Fruit fly (Drosophila melanogaster) whole organism, prepupa: ENCODE measurements around the gene aru.

Experiments used
- Blimp-1 ChIP-seq: fragments of 200-800 bp; sonication (Bioruptor generic); optimal IDR thresholded peaks from 3 replicates; lab custom pipeline; 2017; ENCODE audit warnings: missing biosample characterization, missing genetic modification characterization, mild to moderate bottlenecking, moderate library complexity, missing genetic modification reagents
- CG11294 ChIP-seq: fragments of 200-800 bp; sonication (Bioruptor generic); IDR thresholded peaks from 2 replicates; pipeline ENCODE4 v1.3.6; 2022; ENCODE audit warnings: missing biosample characterization, missing genetic modification characterization
- CG11762 ChIP-seq: fragments of 200-800 bp; sonication (Bioruptor generic); optimal IDR thresholded peaks from 3 replicates; lab custom pipeline; 2016; ENCODE audit warnings: missing biosample characterization, missing genetic modification characterization; ENCODE audit not compliant: insufficient read depth
- CG11902 ChIP-seq: fragments of 200-800 bp; sonication (Bioruptor generic); optimal IDR thresholded peaks from 3 replicates; lab custom pipeline; 2016; ENCODE audit warnings: missing biosample characterization, missing genetic modification characterization
- CG15336 ChIP-seq: fragments of 200-800 bp; sonication (Bioruptor generic); IDR thresholded peaks from 2 replicates; pipeline ENCODE4 v1.3.6; 2022; ENCODE audit warnings: missing biosample characterization, missing genetic modification characterization
- CG1621 ChIP-seq: fragments of 200-800 bp; sonication (Bioruptor generic); optimal IDR thresholded peaks from 3 replicates; lab custom pipeline; 2018; ENCODE audit warnings: missing biosample characterization, mild to moderate bottlenecking, missing genetic modification characterization
- CG16779 ChIP-seq: fragments of 200-800 bp; sonication (Bioruptor generic); optimal IDR thresholded peaks from 3 replicates; lab custom pipeline; 2017; ENCODE audit warnings: missing biosample characterization, mild to moderate bottlenecking, missing genetic modification characterization
- CG31627 ChIP-seq: fragments of 200-800 bp; sonication (Bioruptor generic); optimal IDR thresholded peaks from 3 replicates; lab custom pipeline; 2016; ENCODE audit warnings: missing biosample characterization, missing genetic modification characterization
- CG32006 ChIP-seq: fragments of 200-800 bp; sonication (Bioruptor generic); optimal IDR thresholded peaks from 3 replicates; lab custom pipeline; 2017; ENCODE audit warnings: missing biosample characterization, mild to moderate bottlenecking, missing genetic modification characterization
- CG34406 ChIP-seq: fragments of 200-800 bp; sonication (Bioruptor generic); optimal IDR thresholded peaks from 3 replicates; lab custom pipeline; 2016; ENCODE audit warnings: missing biosample characterization, missing genetic modification characterization
- CG3919 ChIP-seq: fragments of 200-800 bp; sonication (Bioruptor generic); optimal IDR thresholded peaks from 3 replicates; lab custom pipeline; 2016; ENCODE audit warnings: missing biosample characterization, missing genetic modification characterization
- CG4318 ChIP-seq: fragments of 200-800 bp; sonication (Bioruptor generic); optimal IDR thresholded peaks from 3 replicates; lab custom pipeline; 2017; ENCODE audit warnings: missing biosample characterization, mild to moderate bottlenecking, missing genetic modification characterization
- CG6163 ChIP-seq: fragments of 200-800 bp; sonication (Bioruptor generic); IDR thresholded peaks from 3 replicates; pipeline ENCODE4 v1.3.6; 2022; ENCODE audit warnings: missing biosample characterization, missing genetic modification characterization
- CG6792 ChIP-seq: fragments of 200-800 bp; sonication (Bioruptor generic); optimal IDR thresholded peaks from 3 replicates; lab custom pipeline; 2016; ENCODE audit warnings: missing biosample characterization, missing genetic modification characterization
- CG6808 ChIP-seq: fragments of 200-800 bp; sonication (Bioruptor generic); optimal IDR thresholded peaks from 3 replicates; lab custom pipeline; 2017; ENCODE audit warnings: missing biosample characterization, missing genetic modification characterization, mild to moderate bottlenecking, moderate library complexity, missing genetic modification reagents
- CG6854 ChIP-seq: fragments of 200-800 bp; sonication (Bioruptor generic); optimal IDR thresholded peaks from 2 replicates; lab custom pipeline; 2017; ENCODE audit warnings: missing biosample characterization, mild to moderate bottlenecking, missing genetic modification characterization
- CG8119 ChIP-seq: fragments of 200-800 bp; sonication (Bioruptor generic); IDR thresholded peaks from 3 replicates; pipeline ENCODE4 v1.3.6; 2022; ENCODE audit warnings: missing biosample characterization, missing genetic modification characterization
- CG8319 ChIP-seq: fragments of 200-800 bp; sonication (Bioruptor generic); optimal IDR thresholded peaks from 3 replicates; lab custom pipeline; 2016; ENCODE audit warnings: missing biosample characterization, missing genetic modification characterization
- CG8632 ChIP-seq: fragments of 200-800 bp; sonication (Bioruptor generic); optimal IDR thresholded peaks from 3 replicates; lab custom pipeline; 2016; ENCODE audit warnings: missing biosample characterization, missing genetic modification characterization
- CG9139 ChIP-seq: fragments of 200-800 bp; sonication (Bioruptor generic); optimal IDR thresholded peaks from 3 replicates; lab custom pipeline; 2017; ENCODE audit warnings: missing biosample characterization, mild to moderate bottlenecking, missing genetic modification characterization
- Eip75B ChIP-seq: fragments of 200-800 bp; sonication (Bioruptor generic); optimal IDR thresholded peaks from 3 replicates; lab custom pipeline; 2016; ENCODE audit warnings: missing biosample characterization, missing genetic modification characterization
- Eip78C ChIP-seq: fragments of 200-800 bp; sonication (Bioruptor generic); peaks from one replicate; lab custom pipeline; 2016; ENCODE audit warnings: missing biosample characterization, missing genetic modification characterization
- Eip93F ChIP-seq: fragments of 200-800 bp; sonication (Bioruptor generic); optimal IDR thresholded peaks from 2 replicates; lab custom pipeline; 2016; ENCODE audit warnings: missing biosample characterization, mild to moderate bottlenecking, missing genetic modification characterization
- Hr38 ChIP-seq: sonication (Bioruptor generic); optimal IDR thresholded peaks from 2 replicates; lab custom pipeline; 2016; ENCODE audit warnings: missing biosample characterization, missing genetic modification characterization
- Hr39 ChIP-seq: fragments of 200-800 bp; sonication (Bioruptor generic); optimal IDR thresholded peaks from 2 replicates; lab custom pipeline; 2016; ENCODE audit warnings: missing biosample characterization, missing genetic modification characterization
- Hr4 ChIP-seq: fragments of 200-800 bp; sonication (Bioruptor generic); optimal IDR thresholded peaks from 3 replicates; lab custom pipeline; 2016; ENCODE audit warnings: missing biosample characterization, missing genetic modification characterization
- Met ChIP-seq: fragments of 200-800 bp; sonication (Bioruptor generic); optimal IDR thresholded peaks from 3 replicates; lab custom pipeline; 2016; ENCODE audit warnings: missing biosample characterization, missing genetic modification characterization
- OdsH ChIP-seq: fragments of 200-800 bp; sonication (Bioruptor generic); optimal IDR thresholded peaks from 3 replicates; lab custom pipeline; 2016; ENCODE audit warnings: missing biosample characterization, missing genetic modification characterization
- Smox ChIP-seq: fragments of 200-800 bp; sonication (Bioruptor generic); optimal IDR thresholded peaks from 3 replicates; lab custom pipeline; 2016; ENCODE audit warnings: missing biosample characterization, missing genetic modification characterization
- Sox102F ChIP-seq: fragments of 200-800 bp; sonication (Bioruptor generic); optimal IDR thresholded peaks from 2 replicates; lab custom pipeline; 2016; ENCODE audit warnings: missing biosample characterization, mild to moderate bottlenecking, missing genetic modification characterization
- Sox14 ChIP-seq: fragments of 200-800 bp; sonication (Bioruptor generic); optimal IDR thresholded peaks from 3 replicates; lab custom pipeline; 2016; ENCODE audit warnings: missing biosample characterization, missing genetic modification characterization
- acj6 ChIP-seq: fragments of 200-800 bp; sonication (Bioruptor generic); optimal IDR thresholded peaks from 3 replicates; lab custom pipeline; 2016; ENCODE audit warnings: missing biosample characterization, missing genetic modification characterization
- cyc ChIP-seq: fragments of 200-800 bp; sonication (Bioruptor generic); optimal IDR thresholded peaks from 3 replicates; lab custom pipeline; 2016; ENCODE audit warnings: missing biosample characterization, missing genetic modification characterization
- dac ChIP-seq: fragments of 200-800 bp; sonication (Bioruptor generic); optimal IDR thresholded peaks from 2 replicates; lab custom pipeline; 2017; ENCODE audit warnings: missing biosample characterization, mild to moderate bottlenecking, missing genetic modification characterization
- dsx ChIP-seq: fragments of 200-800 bp; optimal IDR thresholded peaks from 3 replicates; lab custom pipeline; 2019; ENCODE audit warnings: missing biosample characterization, mild to moderate bottlenecking, missing genetic modification characterization, moderate library complexity; ENCODE audit not compliant: poor library complexity, severe bottlenecking
- eg ChIP-seq: fragments of 200-800 bp; sonication (Bioruptor generic); IDR thresholded peaks from 3 replicates; pipeline ENCODE4 v1.3.6; 2022; ENCODE audit warnings: missing biosample characterization, missing genetic modification characterization
- esn ChIP-seq: fragments of 200-800 bp; sonication (Bioruptor generic); optimal IDR thresholded peaks from 2 replicates; lab custom pipeline; 2016; ENCODE audit warnings: missing biosample characterization, mild to moderate bottlenecking, missing genetic modification characterization, moderate library complexity
- fd59A ChIP-seq: fragments of 200-800 bp; sonication (Bioruptor generic); optimal IDR thresholded peaks from 2 replicates; lab custom pipeline; 2017; ENCODE audit warnings: missing biosample characterization, mild to moderate bottlenecking, missing genetic modification characterization, missing genetic modification reagents
- fd85E ChIP-seq: fragments of 200-800 bp; sonication (Bioruptor generic); optimal IDR thresholded peaks from 3 replicates; lab custom pipeline; 2016; ENCODE audit warnings: missing biosample characterization, missing genetic modification characterization
- fkh ChIP-seq: fragments of 200-800 bp; sonication (Bioruptor generic); optimal IDR thresholded peaks from 3 replicates; lab custom pipeline; 2017; ENCODE audit warnings: missing biosample characterization, mild to moderate bottlenecking, missing genetic modification characterization, moderate library complexity
- lz ChIP-seq: fragments of 200-800 bp; sonication (Bioruptor generic); optimal IDR thresholded peaks from 3 replicates; lab custom pipeline; 2016; ENCODE audit warnings: missing biosample characterization, missing genetic modification characterization
- net ChIP-seq: fragments of 200-800 bp; sonication (Bioruptor generic); optimal IDR thresholded peaks from 3 replicates; lab custom pipeline; 2016; ENCODE audit warnings: missing biosample characterization, missing genetic modification characterization
- spab ChIP-seq: fragments of 200-800 bp; sonication (Bioruptor generic); optimal IDR thresholded peaks from 2 replicates; lab custom pipeline; 2017; ENCODE audit warnings: missing biosample characterization, mild to moderate bottlenecking, missing genetic modification characterization, missing genetic modification reagents
- ss ChIP-seq, 2 experiments: fragments of 200-800 bp; sonication (Bioruptor generic); optimal IDR thresholded peaks; 2 replicates in 1 of 2; 3 replicates in 1 of 2; lab custom pipeline; 2017 to 2018; ENCODE audit warnings: mild to moderate bottlenecking in 2 of 2, missing biosample characterization in 2 of 2, missing genetic modification characterization in 2 of 2, moderate library complexity in 1 of 2
- topi ChIP-seq: fragments of 200-800 bp; sonication (Bioruptor generic); optimal IDR thresholded peaks from 3 replicates; lab custom pipeline; 2016; ENCODE audit warnings: missing biosample characterization, missing genetic modification characterization
- vri ChIP-seq: fragments of 200-800 bp; sonication (Bioruptor generic); optimal IDR thresholded peaks from 3 replicates; lab custom pipeline; 2016; ENCODE audit warnings: missing biosample characterization, mild to moderate bottlenecking, missing genetic modification characterization

aru gene

DNA sequence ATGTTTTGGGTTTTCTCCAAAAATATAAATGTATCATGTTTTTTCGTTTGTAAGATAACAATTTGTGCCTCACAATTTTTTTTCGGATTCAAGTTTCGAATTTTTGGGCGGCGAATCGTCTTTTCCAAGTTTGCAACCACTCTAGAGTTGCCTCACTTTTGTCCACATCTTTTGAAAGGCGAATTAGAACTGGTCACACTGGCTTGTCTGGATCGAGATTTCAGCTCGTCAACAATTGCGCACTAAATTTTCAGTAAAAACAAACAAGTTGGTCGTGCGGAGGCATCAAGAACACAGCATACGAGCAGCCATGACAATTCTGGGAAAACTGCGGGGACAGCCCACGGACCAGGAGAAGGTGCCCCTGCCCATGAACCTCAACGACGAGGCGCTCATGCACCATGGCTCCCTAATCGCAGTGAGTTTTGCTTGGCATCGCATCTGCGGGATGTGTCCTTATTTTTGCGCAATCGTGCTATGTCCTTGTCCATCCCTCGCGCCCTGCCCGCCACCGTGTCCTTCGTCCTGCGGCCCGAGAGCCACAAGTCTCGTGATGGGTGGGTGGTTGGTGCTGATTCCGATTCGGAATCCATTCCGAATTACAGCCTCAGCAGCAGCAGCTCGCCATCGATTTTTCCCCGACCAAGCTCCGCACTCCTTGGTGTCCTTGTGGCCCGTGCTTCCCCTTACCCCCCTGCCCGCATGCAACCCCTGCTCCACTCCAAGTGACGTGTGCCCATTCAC, 46.7 kb downstream of the aru start, which contains the start of gene CG3662 (continued):
- no peak for TF ChIP-seq CG32006 (GFP tag; lab: Kevin White, UChicago)
- no peak for TF ChIP-seq Blimp-1
- no peak for TF ChIP-seq CG1621 (tag; lab: Kevin White, UChicago)
- no peak for TF ChIP-seq topi (GFP tag; lab: Kevin White, UChicago)
- no peak for TF ChIP-seq Smox (GFP tag; lab: Kevin White, UChicago)

DNA sequence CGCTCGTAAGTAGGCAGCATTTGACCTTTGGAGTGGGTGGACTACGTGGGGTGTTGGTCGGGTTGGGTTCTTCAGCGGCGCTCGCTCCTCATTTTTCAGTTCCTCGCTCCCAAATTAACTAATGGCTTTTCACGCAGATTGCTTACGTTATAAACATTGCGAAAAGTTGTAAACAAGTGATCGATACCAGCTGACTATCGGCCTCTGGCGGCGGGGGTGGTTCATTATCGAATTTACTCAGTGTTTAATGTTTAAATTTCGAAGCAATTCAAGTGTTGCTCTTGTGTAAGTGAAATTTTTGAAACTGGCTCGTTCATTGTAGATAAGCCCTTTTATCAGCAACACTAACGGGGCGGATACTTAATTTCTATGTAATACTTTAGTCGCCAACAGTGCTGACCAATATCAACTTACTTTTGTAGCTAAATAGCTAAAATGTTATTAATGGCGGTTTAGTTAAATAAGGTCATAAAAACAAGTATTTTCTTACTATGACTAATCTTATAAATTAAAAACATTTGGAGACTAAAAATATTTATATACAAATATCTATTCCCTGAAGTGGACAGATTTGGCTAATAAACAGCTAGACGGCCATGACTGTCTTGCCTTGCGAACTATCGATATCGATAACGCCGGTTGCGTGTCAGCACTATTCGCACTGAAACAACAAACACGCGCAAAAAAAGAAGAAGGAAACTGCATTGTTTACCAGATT, 48.7 kb downstream of the aru start, which contains the start of the genes PGAP2 and Clp:
TSS of gene PGAP2 (minus strand) at position 194 of the 718 bp plus-strand sequence.
TSS of gene Clp (plus strand) at position 650 of the 718 bp plus-strand sequence.
- TF ChIP-seq CG9139 (GFP tag; lab: Kevin White, UChicago) (no peak), Eip75B (GFP tag; lab: Kevin White, UChicago) (no peak), fd59A (peak; percentile 51), spab (GFP tag; lab: Kevin White, UChicago) (peak; percentile 12), Blimp-1 (peak; percentile 3), CG11294 (GFP tag; lab: Robert Waterston, UW) (no peak; the same call in 1 of the 2 replicates), OdsH (no peak), lz (GFP tag; lab: Kevin White, UChicago) (peak; percentile 76), Eip78C (peak; percentile 90), CG1621 (tag; lab: Kevin White, UChicago) (no peak), Hr38 (GFP tag; lab: Kevin White, UChicago) (no peak), CG16779 (tag; lab: Kevin White, UChicago) (no peak), acj6 (GFP tag; lab: Kevin White, UChicago) (peak; percentile 71), dac (GFP tag; lab: Kevin White, UChicago) (no peak), CG11762 (GFP tag; lab: Kevin White, UChicago) (peak; percentile 45), CG6163 (GFP tag; lab: Robert Waterston, UW) (peak; percentile 69), ss (GFP tag; optimal IDR thresholded peaks at IDR 0.05; lab: Kevin White, UChicago) (peak in 1 of 2 experiments; percentile 48), Hr4 (GFP tag; lab: Kevin White, UChicago) (no peak), CG3919 (peak; percentile 44), dsx (GFP tag; lab: Kevin White, UChicago) (no peak), eg (GFP tag; lab: Robert Waterston, UW) (peak; percentile 71), CG6792 (GFP tag; lab: Kevin White, UChicago) (peak; percentile 50), cyc (GFP tag; lab: Kevin White, UChicago) (peak; percentile 64), CG11902 (peak; percentile 43), Sox102F (no peak), Smox (GFP tag; lab: Kevin White, UChicago) (no peak), topi (GFP tag; lab: Kevin White, UChicago) (no peak), net (no peak), Sox14 (GFP tag; lab: Kevin White, UChicago) (peak; percentile 64), CG4318 (GFP tag; lab: Kevin White, UChicago) (no peak), CG31627 (GFP tag; lab: Kevin White, UChicago) (peak; percentile 71), fkh (peak; percentile 84), esn (peak; percentile 80), CG8319 (GFP tag; lab: Kevin White, UChicago) (no peak), CG15336 (peak; percentile 43; the same call in 1 of the 2 replicates), Hr39 (GFP tag; lab: Kevin White, UChicago) (peak; percentile 64), CG32006 (GFP tag; lab: Kevin White, UChicago) (no peak), CG6854 (GFP tag; lab: Kevin White, UChicago) (peak; percentile 1), fd85E (GFP tag; lab: Kevin White, UChicago) (no peak), CG8632 (GFP tag; lab: Kevin White, UChicago) (peak; percentile 41), CG6808 (peak; percentile 2), Eip93F (GFP tag; lab: Kevin White, UChicago) (peak; percentile 63), Met (GFP tag; lab: Kevin White, UChicago) (no peak), CG34406 (GFP tag; lab: Kevin White, UChicago) (peak; percentile 38), CG8119 (GFP tag; lab: Robert Waterston, UW) (peak; percentile 46; the same call in 2 of the 3 replicates), vri (GFP tag; lab: Kevin White, UChicago) (no peak)
